Worm (Caenorhabditis elegans) whole organism, L2 larva: ENCODE results near the gene txdc-9.

ENCODE experiments used
- C34F6.9 ChIP-seq: fragments of 150-350 bp; optimal IDR thresholded peaks from 2 replicates; lab custom pipeline; 2014; ENCODE audit warnings: missing biosample characterization, missing genetic modification characterization
- F13H6.1 ChIP-seq: sonication (generic microtip); optimal IDR thresholded peaks from 2 replicates; lab custom pipeline; 2016; ENCODE audit warnings: missing genetic modification characterization, missing compliant biosample characterization
- R02D3.7 ChIP-seq: fragments of 150-350 bp; optimal IDR thresholded peaks from 2 replicates; lab custom pipeline; 2014; ENCODE audit warnings: missing biosample characterization, missing genetic modification characterization
- ZK546.5 ChIP-seq: sonication (generic microtip); optimal IDR thresholded peaks from 2 replicates; lab custom pipeline; 2017; ENCODE audit warnings: missing biosample characterization, missing genetic modification characterization
- aly-2 ChIP-seq: fragments of 150-350 bp; optimal IDR thresholded peaks from 2 replicates; lab custom pipeline; 2014; ENCODE audit warnings: missing biosample characterization, missing genetic modification characterization
- ama-1 ChIP-seq: fragments of 150-350 bp; optimal IDR thresholded peaks from 2 replicates; lab custom pipeline; 2018; ENCODE audit warnings: inconsistent platforms
- blmp-1 ChIP-seq: sonication (generic microtip); optimal IDR thresholded peaks from 2 replicates; lab custom pipeline; 2017; ENCODE audit warnings: missing genetic modification characterization, mild to moderate bottlenecking, missing compliant biosample characterization, antibody characterized with exemption, moderate library complexity; ENCODE audit not compliant: insufficient read depth
- ceh-16 ChIP-seq: fragments of 150-350 bp; optimal IDR thresholded peaks from 2 replicates; lab custom pipeline; 2014; ENCODE audit warnings: missing biosample characterization, missing genetic modification characterization
- crh-2 ChIP-seq: sonication (generic microtip); optimal IDR thresholded peaks from 2 replicates; lab custom pipeline; 2017; ENCODE audit warnings: missing biosample characterization, missing genetic modification characterization
- dmd-4 ChIP-seq: sonication (generic microtip); optimal IDR thresholded peaks from 2 replicates; lab custom pipeline; 2017; ENCODE audit warnings: missing biosample characterization, missing genetic modification characterization
- egl-27 ChIP-seq: sonication (generic microtip); optimal IDR thresholded peaks from 3 replicates; lab custom pipeline; 2017; ENCODE audit warnings: missing biosample characterization, missing genetic modification reagents, missing genetic modification characterization
- elt-1 ChIP-seq: fragments of 150-350 bp; optimal IDR thresholded peaks from 2 replicates; lab custom pipeline; 2014; ENCODE audit warnings: missing biosample characterization, missing genetic modification characterization
- elt-3 ChIP-seq: sonication (generic microtip); optimal IDR thresholded peaks from 2 replicates; lab custom pipeline; 2017; ENCODE audit warnings: missing biosample characterization, missing genetic modification characterization
- fos-1 ChIP-seq: fragments of 150-350 bp; optimal IDR thresholded peaks from 2 replicates; lab custom pipeline; 2014; ENCODE audit warnings: missing biosample characterization, missing genetic modification characterization
- lin-39 ChIP-seq: fragments of 150-350 bp; optimal IDR thresholded peaks from 2 replicates; lab custom pipeline; 2014; ENCODE audit warnings: missing biosample characterization, missing genetic modification reagents, missing genetic modification characterization
- lsy-2 ChIP-seq, 2 experiments: fragments of 150-350 bp in 1 of 2; sonication (generic microtip) in 1 of 2; optimal IDR thresholded peaks; 2 replicates each; lab custom pipeline; 2014 to 2017; ENCODE audit warnings: missing biosample characterization in 2 of 2, missing genetic modification characterization in 2 of 2
- mdl-1 ChIP-seq, 2 experiments: fragments of 150-350 bp in 1 of 2; sonication (generic microtip) in 1 of 2; optimal IDR thresholded peaks; 2 replicates each; lab custom pipeline; 2017; ENCODE audit warnings: missing biosample characterization in 2 of 2, missing genetic modification characterization in 2 of 2
- nhr-12 ChIP-seq: fragments of 150-350 bp; optimal IDR thresholded peaks from 2 replicates; lab custom pipeline; 2014; ENCODE audit warnings: missing biosample characterization, missing genetic modification characterization
- nhr-129 ChIP-seq: fragments of 150-350 bp; optimal IDR thresholded peaks from 2 replicates; lab custom pipeline; 2014; ENCODE audit warnings: missing biosample characterization, missing genetic modification characterization
- nhr-21 ChIP-seq: fragments of 150-350 bp; optimal IDR thresholded peaks from 2 replicates; lab custom pipeline; 2014; ENCODE audit warnings: missing biosample characterization, missing genetic modification characterization
- nhr-25 ChIP-seq: fragments of 150-350 bp; sonication (generic microtip); optimal IDR thresholded peaks from 3 replicates; lab custom pipeline; 2014; ENCODE audit warnings: missing biosample characterization, missing genetic modification characterization
- nhr-6 ChIP-seq: fragments of 150-350 bp; optimal IDR thresholded peaks from 2 replicates; lab custom pipeline; 2014; ENCODE audit warnings: missing biosample characterization, missing genetic modification characterization
- nhr-77 ChIP-seq: fragments of 150-350 bp; optimal IDR thresholded peaks from 2 replicates; lab custom pipeline; 2014; ENCODE audit warnings: missing biosample characterization, missing genetic modification characterization
- peb-1 ChIP-seq: fragments of 150-350 bp; optimal IDR thresholded peaks from 2 replicates; lab custom pipeline; 2014; ENCODE audit warnings: missing biosample characterization, missing genetic modification characterization
- sem-4 ChIP-seq: fragments of 150-350 bp; optimal IDR thresholded peaks from 2 replicates; lab custom pipeline; 2014; ENCODE audit warnings: missing biosample characterization, missing genetic modification reagents, missing genetic modification characterization
- skn-1 ChIP-seq: sonication (generic microtip); optimal IDR thresholded peaks from 2 replicates; lab custom pipeline; 2017; ENCODE audit warnings: missing biosample characterization, missing genetic modification characterization
- sma-3 ChIP-seq: sonication (generic microtip); optimal IDR thresholded peaks from 2 replicates; lab custom pipeline; 2016; ENCODE audit warnings: missing genetic modification reagents, missing genetic modification characterization, missing compliant biosample characterization
- sma-9 ChIP-seq, 2 experiments: fragments of 150-350 bp in 1 of 2; sonication (generic microtip) in 1 of 2; optimal IDR thresholded peaks; 2 replicates each; lab custom pipeline; 2014 to 2016; ENCODE audit warnings: missing genetic modification characterization in 2 of 2, mild to moderate bottlenecking in 1 of 2, missing biosample characterization in 1 of 2, missing compliant biosample characterization in 1 of 2, missing genetic modification reagents in 1 of 2, moderate library complexity in 1 of 2
- unc-39 ChIP-seq: fragments of 150-350 bp; optimal IDR thresholded peaks from 2 replicates; lab custom pipeline; 2014; ENCODE audit warnings: missing biosample characterization, missing genetic modification characterization
- unc-55 ChIP-seq: fragments of 150-350 bp; sonication (generic microtip); optimal IDR thresholded peaks from 3 replicates; lab custom pipeline; 2014; ENCODE audit warnings: missing biosample characterization, missing genetic modification reagents, missing genetic modification characterization
- unc-62 ChIP-seq: fragments of 150-350 bp; optimal IDR thresholded peaks from 2 replicates; lab custom pipeline; 2014; ENCODE audit warnings: missing biosample characterization, missing genetic modification reagents, missing genetic modification characterization
- zag-1 ChIP-seq: fragments of 150-350 bp; optimal IDR thresholded peaks from 2 replicates; lab custom pipeline; 2014; ENCODE audit warnings: missing biosample characterization, missing genetic modification characterization
- ztf-11 ChIP-seq: sonication (generic microtip); optimal IDR thresholded peaks from 2 replicates; lab custom pipeline; 2017; ENCODE audit warnings: missing biosample characterization, missing genetic modification characterization
- ztf-4 ChIP-seq: fragments of 150-350 bp; optimal IDR thresholded peaks from 2 replicates; lab custom pipeline; 2014; ENCODE audit warnings: missing biosample characterization, missing genetic modification characterization

Gene txdc-9

ce11 chrIII:6415306-6415973 lies 16.5 kb upstream of the txdc-9 start, which contains the start of gene nas-4 (continued):
- TF ChIP-seq ztf-11 (tag; lab: Kevin White, UChicago) (no peak), lin-39 (tag; lab: Kevin White, UChicago) (no peak), nhr-6 (tag; lab: Kevin White, UChicago) (peak; percentile 14), blmp-1 (tag; lab: Kevin White, UChicago) (peak; percentile 3), ztf-4 (tag; lab: Kevin White, UChicago) (peak; percentile 69), nhr-21 (tag; lab: Kevin White, UChicago) (peak; percentile 17), nhr-77 (tag; lab: Kevin White, UChicago) (no peak), elt-1 (no peak), zag-1 (tag; lab: Kevin White, UChicago) (no peak), nhr-12 (tag; lab: Kevin White, UChicago) (no peak), lsy-2 (tag; optimal IDR thresholded peaks at IDR 0.05; lab: Kevin White, UChicago) (peak in 1 of 2 experiments; percentile 9), unc-55 (GFP tag; lab: Kevin White, UChicago) (peak; percentile 7), F13H6.1 (no peak), sma-3 (GFP tag; lab: Kevin White, UChicago) (peak; percentile 46), skn-1 (tag; lab: Kevin White, UChicago) (no peak), aly-2 (no peak), fos-1 (tag; lab: Kevin White, UChicago) (no peak), unc-62 (GFP tag; lab: Kevin White, UChicago) (no peak), C34F6.9 (no peak), crh-2 (tag; lab: Kevin White, UChicago) (peak; percentile 36), sem-4 (no peak), R02D3.7 (tag; lab: Kevin White, UChicago) (no peak), ZK546.5 (tag; lab: Kevin White, UChicago) (no peak)

ce11 chrIII:6418254-6418653 lies 13.7 kb upstream of the txdc-9 start:
- TF ChIP-seq unc-39 (tag; lab: Kevin White, UChicago): no peak
- no peak for TF ChIP-seq ZK546.5 (tag; lab: Kevin White, UChicago)
- no peak for TF ChIP-seq lin-39 (tag; lab: Kevin White, UChicago)
- TF ChIP-seq zag-1 (tag; lab: Kevin White, UChicago): no peak
- TF ChIP-seq aly-2: no peak
- no peak for TF ChIP-seq elt-3 (tag; lab: Kevin White, UChicago)
- TF ChIP-seq ztf-4 (tag; lab: Kevin White, UChicago): no peak

ce11 chrIII:6419409-6419944 lies 12.5 kb upstream of the txdc-9 start, which contains the start of gene atgl-1:
atgl-1 (minus strand) TSS chrIII:6419459.
- TF ChIP-seq peb-1 (no peak), elt-3 (tag; lab: Kevin White, UChicago) (no peak), lsy-2 (tag; optimal IDR thresholded peaks at IDR 0.05; lab: Kevin White, UChicago) (no peak), ztf-11 (tag; lab: Kevin White, UChicago) (no peak), nhr-25 (peak; percentile 24), ceh-16 (no peak), skn-1 (tag; lab: Kevin White, UChicago) (no peak), nhr-6 (tag; lab: Kevin White, UChicago) (no peak), unc-62 (GFP tag; lab: Kevin White, UChicago) (no peak), sem-4 (no peak), fos-1 (tag; lab: Kevin White, UChicago) (peak; percentile 17), nhr-21 (tag; lab: Kevin White, UChicago) (peak; percentile 11), egl-27 (tag; lab: Kevin White, UChicago) (no peak), crh-2 (tag; lab: Kevin White, UChicago) (peak; percentile 4), sma-9 (GFP tag; optimal IDR thresholded peaks at IDR 0.05; lab: Kevin White, UChicago) (no peak), sma-9 (tag; optimal IDR thresholded peaks at IDR 0.05; lab: Kevin White, UChicago) (no peak), mdl-1 (tag; optimal IDR thresholded peaks at IDR 0.05; lab: Kevin White, UChicago) (peak in 1 of 2 experiments; percentile 19), nhr-129 (tag; lab: Kevin White, UChicago) (no peak), ama-1 (peak; percentile 48)
- TF ChIP-seq, all 48 proteins: peak for 6

ce11 chrIII:6420201-6420600 lies 11.8 kb upstream of the txdc-9 start:
- TF ChIP-seq fos-1 (tag; lab: Kevin White, UChicago): peak; percentile 2
- no peak for TF ChIP-seq sem-4
- peak; percentile 18 for TF ChIP-seq nhr-25
- TF ChIP-seq crh-2 (tag; lab: Kevin White, UChicago): peak; percentile 26
- no peak for TF ChIP-seq ztf-11 (tag; lab: Kevin White, UChicago)
- TF ChIP-seq dmd-4 (tag; lab: Kevin White, UChicago): no peak
- peak; percentile 11 for TF ChIP-seq nhr-129 (tag; lab: Kevin White, UChicago)
- peak in 1 of 2 experiments; percentile 20 for TF ChIP-seq mdl-1 (tag; optimal IDR thresholded peaks at IDR 0.05; lab: Kevin White, UChicago)
- peak; percentile 3 for TF ChIP-seq sma-9 (GFP tag; optimal IDR thresholded peaks at IDR 0.05; lab: Kevin White, UChicago)
- no peak for TF ChIP-seq sma-9 (tag; optimal IDR thresholded peaks at IDR 0.05; lab: Kevin White, UChicago)
- TF ChIP-seq nhr-77 (tag; lab: Kevin White, UChicago): no peak
- TF ChIP-seq, all 48 proteins: peak for 6
